Worm (Caenorhabditis elegans) whole organism, L4/young adult: Measurements from ENCODE around the gene nhx-2.

Experiments used
- W03F9.2 ChIP-seq: fragments of 150-350 bp; optimal IDR thresholded peaks from 2 replicates; lab custom pipeline; 2014; ENCODE audit warnings: missing biosample characterization, missing genetic modification characterization
- dao-5 ChIP-seq: sonication (generic microtip); optimal IDR thresholded peaks from 2 replicates; lab custom pipeline; 2016; ENCODE audit warnings: missing genotype, missing genetic modification characterization, moderate library complexity, missing compliant biosample characterization
- him-1 ChIP-seq: sonication (generic microtip); optimal IDR thresholded peaks from 2 replicates; lab custom pipeline; 2016; ENCODE audit warnings: missing genotype, missing genetic modification reagents, missing genetic modification characterization, missing compliant biosample characterization

Gene nhx-2

DNA sequence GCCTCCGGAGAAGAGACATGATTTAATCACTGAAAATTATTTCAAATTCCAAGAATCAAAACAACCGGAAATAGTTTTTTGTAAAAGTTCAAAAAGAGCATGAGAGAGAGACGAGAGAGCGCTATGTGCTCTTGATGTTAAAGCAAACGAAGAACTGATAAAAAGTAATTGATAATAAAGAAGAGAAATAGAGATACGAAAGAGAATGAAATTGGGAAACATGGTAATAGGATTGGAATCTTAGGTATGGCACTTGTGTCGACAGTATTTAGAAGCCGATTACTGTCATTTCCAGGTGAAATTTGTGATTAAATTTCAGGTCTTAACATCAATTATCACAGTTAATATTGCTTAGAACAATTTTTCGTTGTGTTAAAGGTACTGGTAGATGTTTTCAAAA, at the start of gene nhx-2:
TSS of gene nhx-2 (minus strand) at position 29 of the 400 bp plus-strand sequence.
- TF ChIP-seq him-1 (no peak), dao-5 (no peak), W03F9.2 (tag; lab: Kevin White, UChicago) (no peak)

DNA sequence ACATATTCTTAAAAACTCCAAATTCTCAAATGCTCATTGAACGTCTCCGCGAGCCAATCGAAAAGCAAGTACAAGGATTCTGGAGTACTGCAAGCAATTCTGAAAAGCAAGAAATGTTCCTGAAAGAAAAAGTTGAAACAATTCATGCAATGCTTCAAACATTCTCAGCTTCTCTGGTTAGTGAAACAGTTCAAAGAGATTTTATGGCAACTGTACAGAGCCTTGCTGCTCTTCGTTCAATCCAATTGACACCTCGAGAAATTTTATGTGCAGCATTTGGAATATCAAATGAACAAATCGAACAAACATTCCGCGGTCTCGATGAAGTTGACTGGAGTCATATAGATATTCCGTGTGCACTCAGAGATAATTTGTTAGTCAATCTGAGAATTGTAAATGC, 43.0 kb upstream of the nhx-2 start:
- TF ChIP-seq W03F9.2 (tag; lab: Kevin White, UChicago) (no peak), dao-5 (no peak), him-1 (no peak)

DNA sequence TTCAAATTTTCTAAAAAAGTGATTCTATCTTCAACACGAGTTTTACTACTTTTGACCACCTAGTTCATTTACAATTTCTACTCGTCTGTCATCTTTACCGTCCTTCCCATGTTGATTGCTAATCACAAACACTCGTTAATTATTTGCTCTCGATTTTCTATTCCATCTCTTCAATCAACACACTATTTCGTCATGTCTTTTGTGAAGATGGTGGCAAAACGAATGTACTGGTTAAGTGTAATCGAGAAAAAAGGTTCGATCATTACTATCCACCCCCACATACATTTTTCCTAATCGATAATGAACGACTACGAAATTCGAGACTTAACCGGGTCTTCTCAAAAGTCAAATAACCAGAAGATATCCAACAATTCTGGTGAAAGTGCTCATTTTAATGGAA, 30.8 kb upstream of the nhx-2 start, which contains the start of gene cpna-2:
TSS of gene cpna-2 (plus strand) at position 301 of the 400 bp plus-strand sequence.
- no peak for TF ChIP-seq W03F9.2 (tag; lab: Kevin White, UChicago)
- no peak for TF ChIP-seq dao-5
- TF ChIP-seq him-1: no peak

DNA sequence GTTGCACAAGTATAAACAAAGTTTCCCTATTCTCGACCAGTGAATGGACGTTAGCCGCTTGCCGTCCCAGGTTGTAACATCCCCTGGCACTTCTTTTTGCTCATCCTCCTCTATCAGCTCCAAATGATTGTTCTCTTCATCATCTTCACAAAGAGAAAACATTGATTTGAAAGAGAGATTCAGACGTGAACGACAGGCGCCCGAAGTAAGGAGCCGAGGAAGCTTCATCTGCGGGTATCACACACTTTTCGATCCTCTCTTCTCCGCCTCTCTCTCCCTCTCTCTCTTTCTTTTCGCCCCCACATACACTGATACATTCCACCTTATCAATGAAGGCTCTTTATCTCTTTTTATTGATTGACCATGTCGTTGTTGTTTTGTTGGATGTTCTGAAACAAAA, 29.0 kb upstream of the nhx-2 start:
- TF ChIP-seq W03F9.2 (tag; lab: Kevin White, UChicago) (no peak), dao-5 (no peak), him-1 (no peak)

DNA sequence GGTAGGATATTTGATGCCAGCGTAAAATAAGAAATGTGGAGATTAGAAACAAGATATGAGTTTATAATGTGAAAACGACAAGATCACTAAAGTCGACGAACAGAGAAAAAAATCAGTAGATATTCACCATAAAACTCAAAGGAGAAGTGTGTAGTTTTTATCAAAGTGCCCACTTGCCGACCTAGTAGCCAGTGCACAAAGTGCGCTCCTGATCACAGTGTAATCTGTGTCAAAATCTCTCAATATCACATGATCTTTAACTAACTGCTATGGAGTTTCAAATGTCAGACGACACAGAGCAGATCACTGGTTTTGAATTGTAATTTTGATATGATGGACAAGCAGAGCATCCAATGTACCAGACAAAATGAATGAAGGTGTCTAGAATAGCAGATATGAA, 26.7 kb upstream of the nhx-2 start:
- TF ChIP-seq dao-5 (no peak), him-1 (no peak), W03F9.2 (tag; lab: Kevin White, UChicago) (no peak)

DNA sequence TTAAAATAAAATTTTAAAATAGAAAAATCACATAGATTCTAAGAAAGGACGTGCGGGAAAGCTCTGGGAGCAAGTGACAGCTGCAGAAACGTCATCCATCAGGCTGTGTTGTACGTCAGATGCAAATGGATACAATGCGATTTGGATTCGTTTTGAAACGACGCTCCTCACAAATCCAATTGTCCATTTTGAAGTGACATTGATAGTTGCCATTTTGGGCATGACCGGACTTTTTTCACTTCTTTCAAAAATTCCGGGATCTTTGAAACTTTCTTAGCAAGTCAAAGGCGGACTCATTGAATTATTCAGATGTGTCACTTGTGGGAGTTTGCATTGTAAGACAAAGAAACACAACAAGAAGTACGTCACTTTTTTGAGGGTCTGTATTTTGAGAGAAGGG, 25.3 kb upstream of the nhx-2 start:
- TF ChIP-seq dao-5: no peak
- TF ChIP-seq him-1: no peak
- TF ChIP-seq W03F9.2 (tag; lab: Kevin White, UChicago): no peak

DNA sequence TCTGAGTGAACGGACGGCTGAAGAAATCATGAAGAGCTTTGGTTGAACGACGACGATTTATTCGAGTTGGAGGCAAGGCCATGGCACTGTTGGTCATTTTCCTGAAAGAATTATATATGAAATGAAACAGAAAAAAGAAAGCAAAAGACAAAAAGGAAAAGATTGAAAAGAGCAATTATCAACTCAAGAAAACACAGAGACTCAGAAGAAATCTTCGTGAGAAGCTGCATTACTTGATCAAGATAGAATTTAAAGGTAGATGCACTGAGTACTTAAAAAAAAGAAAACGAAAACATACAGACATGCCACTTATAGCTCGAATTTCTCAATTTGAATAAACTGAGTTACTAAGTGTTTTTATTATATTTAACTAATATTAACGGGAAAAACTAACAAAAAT, 24.7 kb upstream of the nhx-2 start, which contains the start of gene cpna-5:
TSS of gene cpna-5 (minus strand) at position 101 of the 400 bp plus-strand sequence.
- TF ChIP-seq him-1: no peak
- TF ChIP-seq dao-5: no peak
- no peak for TF ChIP-seq W03F9.2 (tag; lab: Kevin White, UChicago)

DNA sequence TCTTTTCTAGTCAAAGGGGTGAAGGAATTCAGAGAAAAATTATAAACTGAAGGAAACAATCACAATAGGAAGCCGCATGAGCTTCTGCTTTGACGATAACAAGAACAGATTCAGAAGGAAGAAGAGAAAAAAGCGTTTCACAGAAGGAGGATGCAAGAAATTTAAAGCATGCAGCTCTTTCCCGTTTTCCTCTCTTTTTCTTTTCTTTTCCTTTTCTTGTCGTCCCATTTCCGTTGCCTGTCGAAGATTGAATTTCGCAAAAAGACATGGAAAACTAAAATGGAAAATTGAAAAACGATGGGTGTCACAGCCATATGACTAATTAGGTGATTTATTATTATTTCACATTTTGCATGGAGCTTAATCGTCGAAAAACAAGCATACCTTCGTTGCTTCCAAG, 22.4 kb upstream of the nhx-2 start:
- no peak for TF ChIP-seq dao-5
- TF ChIP-seq him-1: no peak
- TF ChIP-seq W03F9.2 (tag; lab: Kevin White, UChicago): no peak

DNA sequence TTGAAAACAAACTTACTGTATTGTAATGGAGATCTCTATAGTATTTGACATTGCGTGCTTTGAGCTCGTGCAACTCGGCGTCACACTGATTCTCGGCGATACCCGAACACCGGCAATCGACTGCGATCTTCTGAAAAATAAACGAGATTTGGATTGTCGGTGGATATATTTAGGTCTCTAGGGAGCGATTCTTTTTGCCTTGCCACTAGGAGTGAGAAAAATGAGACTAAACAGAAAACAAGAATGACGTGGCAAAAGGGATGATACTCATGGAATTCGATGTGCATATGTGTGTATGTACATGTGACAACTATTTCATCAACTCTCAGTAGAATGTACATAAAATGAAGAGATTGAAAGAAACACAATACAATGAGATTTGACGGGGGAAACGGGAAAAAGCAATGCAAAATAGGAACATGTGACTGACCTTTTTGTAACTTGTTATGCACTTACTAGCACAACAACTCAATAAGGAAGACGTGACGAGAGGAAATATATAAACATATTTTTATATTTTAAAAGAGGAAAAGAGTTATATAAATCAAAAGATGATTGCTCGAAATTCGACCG, 20.9 kb upstream of the nhx-2 start:
- TF ChIP-seq W03F9.2 (tag; lab: Kevin White, UChicago) (no peak), dao-5 (no peak), him-1 (no peak)

DNA sequence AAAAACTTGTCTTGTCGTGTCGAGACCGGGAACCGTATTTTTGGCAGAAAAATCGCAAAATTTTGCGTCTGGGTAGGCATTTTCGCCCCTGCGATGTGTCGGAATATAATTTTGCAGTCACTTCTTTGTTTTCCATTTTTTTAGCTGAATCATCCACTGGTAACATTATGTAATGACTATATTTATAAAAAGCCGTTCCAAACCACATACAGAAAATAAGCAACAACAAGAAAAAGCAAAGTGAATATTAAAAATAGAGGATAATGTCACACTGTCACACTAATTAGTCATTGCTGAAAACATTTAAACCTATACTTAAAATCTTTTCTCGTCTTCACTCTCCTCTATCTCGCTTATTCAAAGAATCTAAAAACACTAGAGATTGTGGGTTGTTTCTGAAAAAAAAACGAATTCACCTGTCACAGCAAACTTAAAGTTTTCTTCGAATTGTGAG, 15.6 kb upstream of the nhx-2 start, which contains the start of gene sre-1:
TSS of gene sre-1 (plus strand) at position 404 of the 454 bp plus-strand sequence.
- TF ChIP-seq dao-5 (no peak), W03F9.2 (tag; lab: Kevin White, UChicago) (no peak), him-1 (no peak)

DNA sequence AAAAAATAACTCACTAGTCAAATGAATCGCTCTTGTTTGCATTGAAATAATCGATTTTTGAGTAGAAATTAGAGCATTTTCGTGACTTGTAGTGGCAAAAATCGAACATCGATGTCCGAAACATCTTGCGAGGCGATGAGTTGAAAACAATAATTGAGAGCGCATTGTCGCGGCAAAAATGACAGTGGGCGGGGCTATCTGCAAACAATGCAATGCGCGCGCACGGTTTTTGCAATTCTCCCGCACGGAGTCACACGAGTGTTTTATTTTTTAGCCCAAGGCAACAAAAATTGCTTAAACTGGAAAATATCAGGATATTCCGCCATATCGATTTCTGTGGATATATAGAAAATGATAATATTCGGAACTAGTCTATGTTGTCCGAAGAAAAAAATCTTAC, 14.8 kb upstream of the nhx-2 start, which contains the start of gene B0495.9:
TSS of gene B0495.9 (minus strand) at position 171 of the 400 bp plus-strand sequence.
- peak; percentile 78 for TF ChIP-seq him-1
- peak; percentile 14 for TF ChIP-seq W03F9.2 (tag; lab: Kevin White, UChicago)
- no peak for TF ChIP-seq dao-5

DNA sequence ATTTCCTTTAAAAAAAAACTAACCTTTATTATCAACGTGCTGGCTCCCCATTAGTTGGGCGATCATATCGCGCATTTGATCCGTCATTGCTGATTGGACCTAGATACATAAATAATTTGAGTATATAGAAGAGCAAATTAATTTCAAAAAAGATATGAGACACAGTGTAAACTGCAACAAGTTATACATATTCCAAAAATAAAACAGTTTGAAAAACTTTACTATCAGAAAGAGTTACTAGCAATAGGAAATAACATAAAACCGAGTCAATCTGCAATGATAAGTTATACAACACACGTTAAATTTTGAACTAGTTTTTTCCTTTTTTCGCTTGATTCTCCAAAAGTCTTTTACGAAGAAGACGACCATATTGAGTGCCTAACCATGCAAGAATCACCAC, 13.6 kb upstream of the nhx-2 start, which contains the start of gene luc-7L:
TSS of gene luc-7L (minus strand) at position 101 of the 400 bp plus-strand sequence.
- no peak for TF ChIP-seq dao-5
- no peak for TF ChIP-seq W03F9.2 (tag; lab: Kevin White, UChicago)
- TF ChIP-seq him-1: no peak

DNA sequence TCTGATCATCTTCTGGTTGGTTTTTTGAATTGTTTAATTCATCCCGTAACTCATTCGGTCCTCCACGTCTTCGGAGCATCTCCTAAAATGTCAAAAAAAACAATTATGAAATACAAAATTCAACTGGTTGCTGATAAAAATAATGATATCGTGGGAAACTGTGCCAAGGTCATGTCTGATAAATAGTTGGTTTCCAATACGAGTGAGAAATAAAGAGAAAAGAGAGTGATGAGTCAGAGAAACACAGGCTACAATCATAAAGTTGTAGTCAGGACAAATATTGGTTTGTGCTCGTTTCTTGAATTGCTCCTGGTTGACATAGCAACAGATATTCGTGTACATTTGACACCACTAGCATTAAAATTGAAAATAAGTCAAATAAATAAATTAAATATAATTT, 11.4 kb upstream of the nhx-2 start, which contains the start of gene B0495.7:
TSS of gene B0495.7 (minus strand) at position 82 of the 400 bp plus-strand sequence.
- TF ChIP-seq dao-5: no peak
- TF ChIP-seq him-1: no peak
- TF ChIP-seq W03F9.2 (tag; lab: Kevin White, UChicago): no peak

DNA sequence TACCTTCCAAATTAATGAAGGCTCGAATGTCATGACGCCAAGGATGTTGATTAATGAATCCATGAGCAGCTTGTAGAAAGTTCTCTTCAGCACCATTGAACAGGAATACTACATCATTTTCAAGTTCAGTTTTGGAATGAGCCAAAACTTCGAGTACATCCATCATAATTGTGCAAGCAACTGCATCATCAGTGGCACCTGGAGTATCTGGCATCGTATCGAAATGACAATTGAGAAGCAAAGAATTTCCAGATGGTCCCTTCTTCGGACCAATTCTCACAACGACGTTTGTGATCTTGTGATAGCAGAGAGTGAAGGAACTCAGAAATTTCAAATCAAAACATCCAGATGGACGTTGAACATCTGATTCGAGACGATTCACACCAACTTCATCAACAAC, 10.6 kb upstream of the nhx-2 start:
- TF ChIP-seq him-1 (no peak), W03F9.2 (tag; lab: Kevin White, UChicago) (no peak), dao-5 (no peak)

DNA sequence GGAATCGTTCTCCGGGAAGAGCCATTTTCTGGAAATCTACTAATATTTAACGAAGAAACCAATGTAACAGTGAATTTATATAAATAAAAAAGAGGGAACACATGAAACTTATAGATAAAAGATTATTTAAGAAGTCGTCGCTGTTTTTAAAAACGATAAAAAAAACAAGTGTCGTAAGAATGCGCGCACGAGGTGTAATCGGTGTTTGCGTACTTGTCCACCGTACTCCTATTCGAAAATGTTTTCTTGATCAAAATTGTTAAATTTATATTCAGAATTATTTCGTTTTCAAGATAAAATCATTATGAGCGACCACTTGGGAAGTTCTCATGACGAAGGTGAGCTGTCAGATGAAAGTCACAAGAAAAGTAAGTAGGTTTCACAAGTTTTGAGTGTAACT, 5.3 kb upstream of the nhx-2 start, which contains the start of the genes moa-2 and cdk-11.1:
TSS of gene moa-2 (minus strand) at position 25 of the 400 bp plus-strand sequence.
TSS of gene cdk-11.1 (plus strand) at position 227 of the 400 bp plus-strand sequence.
- TF ChIP-seq dao-5: no peak
- no peak for TF ChIP-seq him-1
- no peak for TF ChIP-seq W03F9.2 (tag; lab: Kevin White, UChicago)
